Fruit fly (Drosophila melanogaster) Kc167 (cell line): ENCODE data around the gene Cyp4g1.
"Not testable (repeated sequence)": the region's sequence is repeated elsewhere in the genome, so short reads cannot be mapped to it uniquely, and the experiment has no call there.

ENCODE experiments used
- Myc ChIP-seq: fragments of >200 bp; optimal IDR thresholded peaks from 2 replicates; lab custom pipeline; 2017; ENCODE audit warnings: missing external identifiers
- Sin3A ChIP-seq: fragments of >200 bp; optimal IDR thresholded peaks from 2 replicates; lab custom pipeline; 2018; ENCODE audit warnings: missing external identifiers
- h ChIP-seq: fragments of >200 bp; optimal IDR thresholded peaks from 3 replicates; lab custom pipeline; 2018; ENCODE audit warnings: missing external identifiers
- insv ChIP-seq: fragments of >200 bp; optimal IDR thresholded peaks from 3 replicates; lab custom pipeline; 2018; ENCODE audit warnings: missing external identifiers
- psq ChIP-seq: fragments of >200 bp; optimal IDR thresholded peaks from 2 replicates; lab custom pipeline; 2017; ENCODE audit warnings: missing external identifiers
- ttk ChIP-seq: sonication (Bioruptor generic); optimal IDR thresholded peaks from 2 replicates; lab custom pipeline; 2017; ENCODE audit warnings: missing external identifiers

Gene Cyp4g1

dm6 chrX:493445-494190 is 24.5 kb upstream of the Cyp4g1 start, which contains the start of gene CG17896:
Gene CG17896, minus strand, starts transcription at chrX:493495.
- TF ChIP-seq h (lab: Kevin White, UChicago) = no peak
- no peak for TF ChIP-seq Sin3A (lab: Kevin White, UChicago)
- TF ChIP-seq Myc (lab: Kevin White, UChicago) = no peak
- no peak for TF ChIP-seq psq (lab: Kevin White, UChicago)
- no peak for TF ChIP-seq insv (lab: Kevin White, UChicago)
- TF ChIP-seq ttk (lab: Kevin White, UChicago) = no peak

dm6 chrX:492701-493299 is 23.7 kb upstream of the Cyp4g1 start:
- TF ChIP-seq psq (lab: Kevin White, UChicago) = no peak
- TF ChIP-seq insv (lab: Kevin White, UChicago) = no peak
- no peak for TF ChIP-seq h (lab: Kevin White, UChicago)
- TF ChIP-seq Sin3A (lab: Kevin White, UChicago) = no peak
- no peak for TF ChIP-seq ttk (lab: Kevin White, UChicago)
- no peak for TF ChIP-seq Myc (lab: Kevin White, UChicago)

dm6 chrX:487517-487957 is 18.4 kb upstream of the Cyp4g1 start, which contains the start of the genes CG18273 and CG3156:
Gene CG18273, minus strand, starts transcription at chrX:487581.
Gene CG3156, plus strand, starts transcription at chrX:487878.
- TF ChIP-seq Myc (lab: Kevin White, UChicago) = no peak
- TF ChIP-seq insv (lab: Kevin White, UChicago) = no peak
- TF ChIP-seq ttk (lab: Kevin White, UChicago) = no peak
- TF ChIP-seq psq (lab: Kevin White, UChicago) = no peak
- no peak for TF ChIP-seq h (lab: Kevin White, UChicago)
- no peak for TF ChIP-seq Sin3A (lab: Kevin White, UChicago)

dm6 chrX:481642-482041 is 12.5 kb upstream of the Cyp4g1 start, which contains the start of gene CG3176:
Gene CG3176, plus strand, starts transcription at chrX:481862.
- not testable (repeated sequence) for TF ChIP-seq insv, psq, ttk (lab: Kevin White, UChicago)

dm6 chrX:478766-479165 is 9.6 kb upstream of the Cyp4g1 start, which contains the start of gene CG32817:
Gene CG32817, plus strand, starts transcription at chrX:479066.
- TF ChIP-seq h (lab: Kevin White, UChicago) = no peak
- no peak for TF ChIP-seq insv (lab: Kevin White, UChicago)
- no peak for TF ChIP-seq Myc (lab: Kevin White, UChicago)
- TF ChIP-seq Sin3A (lab: Kevin White, UChicago) = no peak
- no peak for TF ChIP-seq psq (lab: Kevin White, UChicago)

dm6 chrX:476230-477143 is 7.4 kb upstream of the Cyp4g1 start, which contains the start of the genes ebo and CG13373:
Gene ebo, minus strand, starts transcription at chrX:476579.
Gene CG13373, plus strand, starts transcription at chrX:476984.
- TF ChIP-seq insv (lab: Kevin White, UChicago) = no peak

- TF ChIP-seq insv (lab: Kevin White, UChicago) (no peak), h (lab: Kevin White, UChicago) (no peak), psq (lab: Kevin White, UChicago) (no peak), ttk (lab: Kevin White, UChicago) (no peak), Sin3A (lab: Kevin White, UChicago) (no peak), Myc (lab: Kevin White, UChicago) (no peak)
These were observed 1.5 kb upstream of the Cyp4g1 start, which contains the start of gene CG32816 for dm6 chrX:470626-471025. Gene CG32816, minus strand, starts transcription at chrX:470726.

dm6 chrX:463934-464333 is 5.2 kb downstream of the Cyp4g1 start:
- TF ChIP-seq ttk (lab: Kevin White, UChicago) (no peak), insv (lab: Kevin White, UChicago) (no peak), Myc (lab: Kevin White, UChicago) (no peak), Sin3A (lab: Kevin White, UChicago) (no peak), psq (lab: Kevin White, UChicago) (no peak), h (lab: Kevin White, UChicago) (no peak)

- TF ChIP-seq ttk (lab: Kevin White, UChicago) (no peak), psq (lab: Kevin White, UChicago) (no peak), insv (lab: Kevin White, UChicago) (no peak), Sin3A (lab: Kevin White, UChicago) (no peak), h (lab: Kevin White, UChicago) (no peak), Myc (lab: Kevin White, UChicago) (no peak)
These were observed 8.7 kb downstream of the Cyp4g1 start, which contains the start of gene ase for dm6 chrX:460447-460846. Gene ase, plus strand, starts transcription at chrX:460747.

- TF ChIP-seq h (lab: Kevin White, UChicago) = no peak
- TF ChIP-seq Sin3A (lab: Kevin White, UChicago) = no peak
- TF ChIP-seq ttk (lab: Kevin White, UChicago) = no peak
- TF ChIP-seq psq (lab: Kevin White, UChicago) = no peak
- no peak for TF ChIP-seq Myc (lab: Kevin White, UChicago)
- no peak for TF ChIP-seq insv (lab: Kevin White, UChicago)
These were observed 11.3 kb downstream of the Cyp4g1 start for dm6 chrX:457803-458202.
